Fruit fly (Drosophila melanogaster): ENCODE results near the gene MnM.

Gene MnM

DNA sequence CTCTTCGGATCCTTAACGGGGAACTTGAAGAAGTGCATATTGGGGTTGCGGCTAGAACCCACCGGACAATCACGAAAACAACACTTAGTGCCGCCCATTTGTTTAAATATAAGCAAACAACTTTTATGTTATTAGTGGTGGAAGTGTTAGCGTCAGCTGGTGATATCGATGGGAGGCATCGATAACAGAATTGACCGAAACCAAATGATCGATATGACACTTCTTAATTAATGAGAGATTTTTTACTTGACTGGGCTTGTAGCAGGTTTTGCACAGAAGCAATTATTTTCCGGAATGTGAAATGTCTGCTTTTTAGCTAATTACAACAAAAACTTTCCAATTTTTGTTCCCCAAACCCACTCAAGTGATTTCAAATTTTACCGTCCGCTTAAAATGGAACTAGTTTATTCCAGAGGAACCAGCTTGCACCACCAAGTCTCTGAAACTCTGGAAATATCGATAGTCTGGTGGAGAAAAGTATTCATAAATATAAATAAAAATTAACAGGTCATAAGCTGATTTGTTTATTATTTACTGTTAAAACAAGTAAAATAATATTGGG lies 14.0 kb upstream of the MnM start, which contains the start of gene CG14965 (continued):
- TF ChIP-seq kah (GFP tag; optimal IDR thresholded peaks at IDR 0.05) (no peak), bbx (GFP tag; IDR thresholded peaks at IDR 0.05; ENCODE audit: partially characterized antibody) (peak; percentile 79), CG13894 (tag; optimal IDR thresholded peaks at IDR 0.05) (no peak), Abd-B (GFP tag; optimal IDR thresholded peaks at IDR 0.05) (no peak), Ets97D (GFP tag; optimal IDR thresholded peaks at IDR 0.05) (no peak), CG14441 (GFP tag; IDR thresholded peaks at IDR 0.05) (peak; percentile 36; the same call in 1 of the 2 replicates), CG7928 (GFP tag; optimal IDR thresholded peaks at IDR 0.05) (no peak), zf30C (GFP tag; optimal IDR thresholded peaks at IDR 0.05) (no peak), CG12071 (GFP tag; optimal IDR thresholded peaks at IDR 0.05) (no peak), CG13123 (GFP tag; optimal IDR thresholded peaks at IDR 0.05) (no peak), hbn (GFP tag; IDR thresholded peaks at IDR 0.05; ENCODE audit: partially characterized antibody) (peak; percentile 86), Hmx (GFP tag; optimal IDR thresholded peaks at IDR 0.05) (no peak), Ets65A (GFP tag) (peak; percentile 73), mld (GFP tag; IDR thresholded peaks at IDR 0.05; ENCODE audit: partially characterized antibody) (peak; percentile 75; the same call in 2 of the 3 replicates), ERR (GFP tag; optimal IDR thresholded peaks at IDR 0.05) (no peak), Fer1 (GFP tag; optimal IDR thresholded peaks at IDR 0.05) (no peak), CG13296 (GFP tag; optimal IDR thresholded peaks at IDR 0.05) (no peak), Tbp (GFP tag; optimal IDR thresholded peaks at IDR 0.05) (no peak), hb (GFP tag; IDR thresholded peaks at IDR 0.05; ENCODE audit: partially characterized antibody) (peak; percentile 87), BEAF-32 (GFP tag; optimal IDR thresholded peaks at IDR 0.05) (peak; percentile 95), nerfin-2 (GFP tag; IDR thresholded peaks at IDR 0.05; ENCODE audit: partially characterized antibody) (peak; percentile 90), abd-A (tag; optimal IDR thresholded peaks at IDR 0.05) (no peak), phol (tag; optimal IDR thresholded peaks at IDR 0.05) (no peak), CG33213 (GFP tag; optimal IDR thresholded peaks at IDR 0.05) (no peak), CG16813 (GFP tag; IDR thresholded peaks at IDR 0.05; ENCODE audit: partially characterized antibody) (peak; percentile 90)

DNA sequence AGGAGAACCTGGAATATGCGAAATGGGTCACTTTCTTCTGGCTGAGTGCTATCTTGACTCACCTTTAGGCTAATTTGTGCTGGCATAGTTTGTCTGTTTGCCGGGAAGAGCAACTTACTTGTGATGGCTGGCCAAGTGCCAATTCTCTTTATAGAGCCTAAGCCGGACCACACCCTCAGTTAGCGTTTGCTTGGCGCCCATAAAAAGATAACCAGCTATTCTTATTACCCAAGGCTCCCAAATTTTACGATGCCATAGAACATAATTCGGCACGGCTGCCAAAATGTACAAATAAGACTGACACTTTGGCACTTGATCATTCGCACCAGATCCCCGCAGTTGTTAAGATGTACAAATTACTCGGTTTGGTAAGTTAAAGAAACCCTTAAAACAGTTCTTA lies 11.3 kb upstream of the MnM start, which contains the start of the genes CG42525 and CG14958:
Gene CG42525 (minus strand): TSS at position 101 of the 400 bp plus-strand sequence.
Gene CG14958 (plus strand): TSS at position 332 of the 400 bp plus-strand sequence.
- no peak for TF ChIP-seq sob (GFP tag; IDR thresholded peaks at IDR 0.05)
- no peak for TF ChIP-seq CG7556 (GFP tag; optimal IDR thresholded peaks at IDR 0.05)
- no peak for TF ChIP-seq CG8089 (GFP tag; optimal IDR thresholded peaks at IDR 0.05)
- no peak for TF ChIP-seq odd (GFP tag; optimal IDR thresholded peaks at IDR 0.05)
- TF ChIP-seq CG2889 (GFP tag; IDR thresholded peaks at IDR 0.05), result no peak
- no peak for TF ChIP-seq vvl (GFP tag; IDR thresholded peaks at IDR 0.05)
- no peak for TF ChIP-seq Meics (GFP tag; optimal IDR thresholded peaks at IDR 0.05)
- no peak for TF ChIP-seq crc (GFP tag; optimal IDR thresholded peaks at IDR 0.05)

DNA sequence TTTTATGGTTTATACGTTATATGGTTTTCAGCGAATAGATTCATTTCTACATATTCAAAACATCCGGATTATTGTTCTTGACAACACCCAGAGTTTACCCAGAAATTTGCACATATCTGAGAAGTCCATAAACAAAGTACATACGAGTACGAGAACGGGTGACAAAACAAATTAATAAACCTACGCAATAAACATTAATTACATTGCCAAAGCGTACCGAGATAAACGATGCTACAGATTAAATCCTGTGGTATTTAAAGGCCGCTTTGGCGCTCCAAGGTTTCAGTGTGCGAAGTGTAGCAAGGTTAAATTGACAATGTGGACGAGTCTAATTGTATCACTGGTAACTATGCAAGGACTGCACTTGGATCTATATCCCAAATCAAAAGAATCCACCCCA lies 8.9 kb upstream of the MnM start, which contains the start of gene CG14957:
Gene CG14957 (plus strand): TSS at position 301 of the 400 bp plus-strand sequence.
- TF ChIP-seq Ptx1 (GFP tag; IDR thresholded peaks at IDR 0.05) (no peak), CG11696 (GFP tag; IDR thresholded peaks at IDR 0.05) (no peak), Rfx (GFP tag; IDR thresholded peaks at IDR 0.05) (0 out of 2 replicates have a peak, but pooled peaks have one; percentile 12)

DNA sequence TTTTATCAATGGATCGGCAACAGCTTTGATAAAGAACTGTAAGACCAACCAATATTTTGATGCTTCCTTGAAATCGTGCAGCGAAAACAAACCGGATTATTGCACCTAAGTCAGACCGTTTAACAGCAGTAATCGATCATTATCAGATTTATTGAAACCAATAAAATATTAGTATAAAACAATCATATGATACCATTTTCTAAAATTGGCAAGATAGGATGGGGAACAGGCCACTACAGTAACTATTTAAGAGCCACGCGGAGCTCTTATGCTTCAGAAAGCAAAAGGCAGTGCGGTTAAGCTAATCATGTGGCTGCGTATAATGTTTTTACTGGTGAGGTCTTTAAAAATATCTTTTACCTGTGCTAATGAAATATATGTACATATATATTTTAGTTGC lies 8.0 kb upstream of the MnM start, which contains the start of gene CG32284:
Gene CG32284 (plus strand): TSS at position 301 of the 400 bp plus-strand sequence.
- no peak for TF ChIP-seq Bgb (GFP tag; IDR thresholded peaks at IDR 0.05; ENCODE audit: partially characterized antibody)
- no peak for TF ChIP-seq maf-S (GFP tag; optimal IDR thresholded peaks at IDR 0.05)
- TF ChIP-seq CG6272 (GFP tag; IDR thresholded peaks at IDR 0.05), result no peak
- no peak for TF ChIP-seq CG42726 (GFP tag; IDR thresholded peaks at IDR 0.05; ENCODE audit: partially characterized antibody)
- TF ChIP-seq onecut (GFP tag; IDR thresholded peaks at IDR 0.05), result no peak
- no peak for TF ChIP-seq CG2875 (GFP tag; optimal IDR thresholded peaks at IDR 0.05)
- TF ChIP-seq CrebB (tag; optimal IDR thresholded peaks at IDR 0.05), result no peak
- no peak for TF ChIP-seq bab2 (GFP tag; optimal IDR thresholded peaks at IDR 0.05)
- TF ChIP-seq so (GFP tag; IDR thresholded peaks at IDR 0.05), result no peak
- TF ChIP-seq NfI (GFP tag; optimal IDR thresholded peaks at IDR 0.05), result no peak
